Worm (Caenorhabditis elegans): ENCODE results near the gene lpr-5.
A peak's percentile ranks its signal among the peaks of the same experiment; 100 is the strongest.

DNA sequence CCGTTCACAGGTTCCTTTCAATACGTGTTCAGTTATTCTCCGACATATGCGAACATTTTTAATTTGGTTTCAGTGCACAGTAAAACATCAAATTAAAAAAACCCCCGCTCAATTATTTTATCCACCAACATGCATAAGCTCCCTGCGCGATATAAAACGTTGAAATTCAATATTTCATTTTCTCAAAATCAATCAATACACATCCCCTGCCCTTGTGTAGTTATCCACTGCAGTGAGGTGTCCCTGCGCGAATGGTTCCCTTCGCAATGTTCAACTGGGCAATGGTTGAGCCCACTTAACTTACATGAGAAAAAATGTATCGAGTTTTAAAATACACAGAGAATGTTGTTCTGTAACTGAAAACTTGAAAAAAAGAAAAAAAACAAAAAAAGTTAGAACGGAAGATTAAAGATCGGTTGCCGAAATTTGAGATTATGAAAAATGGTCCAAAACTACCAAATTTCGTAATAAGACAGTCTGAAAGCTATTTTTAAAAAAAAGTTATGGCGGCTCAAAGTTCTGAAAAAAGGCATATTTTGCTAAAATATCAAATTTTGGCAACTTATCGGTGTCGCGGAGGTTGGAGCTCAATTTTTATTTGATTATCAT lies 32.2 kb downstream of the lpr-5 start:
- TF ChIP-seq pha-2 (tag; optimal IDR thresholded peaks at IDR 0.05) (no peak), F13H6.1 (tag; optimal IDR thresholded peaks at IDR 0.05) (peak; percentile 88), pha-4 (tag; optimal IDR thresholded peaks at IDR 0.05) (peak; percentile 67), unc-3 (GFP tag; conservative IDR thresholded peaks at IDR 0.05) (peak; percentile 80), unc-3 (tag; optimal IDR thresholded peaks at IDR 0.05) (peak; percentile 89), K09A11.1 (tag; optimal IDR thresholded peaks at IDR 0.05; ENCODE audit: insufficient read depth) (peak; percentile 84), pat-9 (tag; optimal IDR thresholded peaks at IDR 0.05) (peak; percentile 54), elt-4 (tag; optimal IDR thresholded peaks at IDR 0.05) (no peak), zip-5 (tag; optimal IDR thresholded peaks at IDR 0.05) (peak; percentile 36), ceh-34 (tag; optimal IDR thresholded peaks at IDR 0.05) (peak; percentile 99), nfya-1 (tag; optimal IDR thresholded peaks at IDR 0.05) (peak; percentile 99)

Measured in whole organism, late embryonic.